Fruit fly (Drosophila melanogaster) Kc167 (cell line): Measurements from ENCODE around the gene mia.

ENCODE experiments used
- Myc ChIP-seq: fragments of >200 bp; optimal IDR thresholded peaks from 2 replicates; lab custom pipeline; 2017; ENCODE audit warnings: missing external identifiers
- Sin3A ChIP-seq: fragments of >200 bp; optimal IDR thresholded peaks from 2 replicates; lab custom pipeline; 2018; ENCODE audit warnings: missing external identifiers
- h ChIP-seq: fragments of >200 bp; optimal IDR thresholded peaks from 3 replicates; lab custom pipeline; 2018; ENCODE audit warnings: missing external identifiers
- insv ChIP-seq: fragments of >200 bp; optimal IDR thresholded peaks from 3 replicates; lab custom pipeline; 2018; ENCODE audit warnings: missing external identifiers
- psq ChIP-seq: fragments of >200 bp; optimal IDR thresholded peaks from 2 replicates; lab custom pipeline; 2017; ENCODE audit warnings: missing external identifiers
- ttk ChIP-seq: sonication (Bioruptor generic); optimal IDR thresholded peaks from 2 replicates; lab custom pipeline; 2017; ENCODE audit warnings: missing external identifiers

mia gene

DNA sequence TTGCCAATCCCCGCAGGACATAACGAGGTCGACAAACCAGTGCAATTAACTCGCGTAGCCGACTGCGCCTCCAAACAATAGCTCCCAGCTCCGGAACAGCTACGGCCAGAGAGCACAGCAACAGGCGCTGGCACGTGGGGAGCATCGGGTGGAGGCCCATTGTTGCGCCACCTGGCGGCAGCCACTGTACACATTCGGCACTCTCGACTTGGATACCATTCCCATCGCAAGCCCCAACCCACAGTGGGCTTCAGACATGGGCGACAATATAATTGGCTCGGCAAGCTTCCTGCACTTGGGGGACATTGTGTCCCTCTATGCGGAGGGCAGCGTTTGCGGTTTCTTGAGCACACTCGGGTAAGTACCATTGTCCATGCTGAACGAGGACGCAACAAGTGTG, 23.4 kb downstream of the mia start:
- no peak for TF ChIP-seq h (lab: Kevin White, UChicago)
- no peak for TF ChIP-seq insv
- TF ChIP-seq Myc (lab: Kevin White, UChicago): no peak
- TF ChIP-seq ttk (lab: Kevin White, UChicago): no peak
- TF ChIP-seq psq (lab: Kevin White, UChicago): no peak
- TF ChIP-seq Sin3A (lab: Kevin White, UChicago): no peak

DNA sequence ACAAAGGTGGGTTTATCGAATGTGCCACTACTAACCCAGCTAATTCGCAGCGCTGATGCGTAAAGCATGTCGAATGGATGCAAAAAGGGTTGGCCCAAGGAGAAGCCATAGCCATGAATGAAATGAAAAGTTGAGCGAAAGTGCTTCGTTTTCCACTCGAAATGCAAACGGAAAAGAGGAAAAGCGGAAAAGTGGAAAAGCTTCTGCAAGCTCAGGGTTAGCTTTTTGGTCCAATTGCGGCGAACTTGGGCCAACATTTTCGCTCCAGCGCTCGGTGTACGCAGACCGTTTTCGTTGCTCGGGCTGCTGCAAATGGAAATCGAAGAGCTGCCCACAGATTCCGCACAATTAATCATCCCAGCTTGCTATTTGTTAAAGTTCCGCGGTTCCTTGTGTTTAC, 26.2 kb downstream of the mia start:
- no peak for TF ChIP-seq ttk (lab: Kevin White, UChicago)
- no peak for TF ChIP-seq h (lab: Kevin White, UChicago)
- TF ChIP-seq psq (lab: Kevin White, UChicago): no peak
- no peak for TF ChIP-seq Myc (lab: Kevin White, UChicago)
- TF ChIP-seq Sin3A (lab: Kevin White, UChicago): no peak
- TF ChIP-seq insv: no peak

- no peak for TF ChIP-seq ttk (lab: Kevin White, UChicago)
- no peak for TF ChIP-seq Sin3A (lab: Kevin White, UChicago)
- TF ChIP-seq Myc (lab: Kevin White, UChicago): no peak
- TF ChIP-seq insv: no peak
- TF ChIP-seq psq (lab: Kevin White, UChicago): no peak
- TF ChIP-seq h (lab: Kevin White, UChicago): no peak
Observed at dm6 chr3R:5523070-5523637, 27.8 kb downstream of the mia start, which contains the start of the genes CG43845 and Nmdar1. CG43845 (minus strand) TSS chr3R:5523120. Nmdar1 (minus strand) TSS chr3R:5523328.

DNA sequence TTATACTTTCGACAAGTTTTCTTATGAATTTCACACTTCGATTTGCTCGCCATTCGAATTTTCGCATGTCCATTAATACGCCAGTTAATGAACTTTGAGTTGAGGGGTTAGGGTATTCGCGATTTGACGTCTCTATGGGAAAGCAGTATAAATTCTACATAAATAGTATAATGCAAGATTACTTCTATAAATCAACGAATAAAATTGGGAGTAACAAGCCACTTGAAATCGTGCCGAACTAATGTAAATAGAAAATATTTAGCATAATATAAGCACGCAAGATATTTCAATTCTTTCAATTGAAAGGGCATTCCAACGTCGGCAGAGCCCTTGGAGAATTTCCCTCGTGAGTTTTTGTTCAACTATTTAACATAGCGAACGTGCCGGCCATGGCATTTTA, 30.4 kb downstream of the mia start:
- TF ChIP-seq Myc (lab: Kevin White, UChicago) (no peak), Sin3A (lab: Kevin White, UChicago) (no peak), insv (no peak), psq (lab: Kevin White, UChicago) (no peak), ttk (lab: Kevin White, UChicago) (no peak), h (lab: Kevin White, UChicago) (no peak)

DNA sequence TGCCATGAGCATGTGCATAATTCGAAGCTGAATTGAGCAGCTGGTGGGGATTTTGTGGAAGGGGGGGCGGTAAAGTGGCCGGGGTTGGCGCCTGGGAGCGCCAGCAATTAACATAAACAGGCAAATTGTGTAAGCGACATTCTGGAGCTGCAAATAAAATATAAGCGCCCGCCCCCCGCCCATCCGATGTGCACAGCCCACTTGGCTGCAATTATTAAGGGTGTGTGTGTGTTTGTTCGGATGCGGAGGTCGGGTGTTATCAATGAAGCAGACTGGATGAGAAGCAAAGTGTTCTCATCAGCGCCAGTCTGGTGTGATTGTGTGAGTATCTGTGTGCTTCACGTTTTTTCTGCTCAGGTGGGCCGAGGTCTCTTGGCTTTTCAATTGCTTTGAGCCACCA, 31.2 kb downstream of the mia start:
- TF ChIP-seq h (lab: Kevin White, UChicago) (no peak), psq (lab: Kevin White, UChicago) (no peak), ttk (lab: Kevin White, UChicago) (no peak), Myc (lab: Kevin White, UChicago) (no peak), insv (no peak), Sin3A (lab: Kevin White, UChicago) (no peak)

DNA sequence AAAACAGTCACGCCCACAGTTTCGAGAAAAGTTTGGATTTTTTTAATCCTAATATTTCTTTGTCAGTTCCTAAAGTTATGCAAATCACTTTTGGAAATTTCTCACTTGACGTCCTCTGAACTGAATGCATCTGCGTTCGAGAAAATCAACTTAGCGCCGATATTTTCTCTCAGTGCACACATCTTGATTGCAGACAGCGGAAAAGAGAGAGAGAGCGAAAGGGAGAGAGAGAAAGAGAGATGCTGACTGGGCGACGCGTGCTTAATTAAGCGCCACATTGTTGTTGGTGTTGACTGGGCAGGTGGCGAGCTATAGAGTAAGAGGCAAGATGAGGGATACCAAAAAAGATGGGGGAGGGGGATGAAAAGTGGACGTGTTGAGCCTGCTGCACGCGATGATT, 32.3 kb downstream of the mia start:
- TF ChIP-seq h (lab: Kevin White, UChicago) (no peak), insv (no peak), Myc (lab: Kevin White, UChicago) (no peak), psq (lab: Kevin White, UChicago) (no peak), Sin3A (lab: Kevin White, UChicago) (no peak), ttk (lab: Kevin White, UChicago) (no peak)

- TF ChIP-seq ttk (lab: Kevin White, UChicago) (no peak), insv (no peak), psq (lab: Kevin White, UChicago) (no peak), h (lab: Kevin White, UChicago) (no peak), Myc (lab: Kevin White, UChicago) (no peak), Sin3A (lab: Kevin White, UChicago) (no peak)
Observed at dm6 chr3R:5517876-5518211, 33.1 kb downstream of the mia start.

- TF ChIP-seq Myc (lab: Kevin White, UChicago): no peak
Observed at dm6 chr3R:5517002-5517875, 33.7 kb downstream of the mia start, which contains the start of gene Itpr. Itpr (plus strand) TSS chr3R:5517117.

dm6 chr3R:5516582-5517001, 34.4 kb downstream of the mia start:
- TF ChIP-seq psq (lab: Kevin White, UChicago) (no peak), Sin3A (lab: Kevin White, UChicago) (no peak), Myc (lab: Kevin White, UChicago) (no peak), ttk (lab: Kevin White, UChicago) (no peak), insv (no peak), h (lab: Kevin White, UChicago) (no peak)

- TF ChIP-seq psq (lab: Kevin White, UChicago) (no peak), Sin3A (lab: Kevin White, UChicago) (no peak), ttk (lab: Kevin White, UChicago) (no peak), insv (no peak), Myc (lab: Kevin White, UChicago) (no peak), h (lab: Kevin White, UChicago) (no peak)
Observed at dm6 chr3R:5514759-5515158, 36.2 kb downstream of the mia start.

- no peak for TF ChIP-seq h (lab: Kevin White, UChicago)
- TF ChIP-seq Myc (lab: Kevin White, UChicago): no peak
- TF ChIP-seq insv: no peak
- TF ChIP-seq Sin3A (lab: Kevin White, UChicago): no peak
- no peak for TF ChIP-seq ttk (lab: Kevin White, UChicago)
- TF ChIP-seq psq (lab: Kevin White, UChicago): no peak
Observed at dm6 chr3R:5503789-5504387, 47.1 kb downstream of the mia start.
